Worm (Caenorhabditis elegans) whole organism, L4/young adult: ENCODE results near the gene srh-288.

Experiments
- W03F9.2 ChIP-seq: fragments of 150-350 bp; optimal IDR thresholded peaks from 2 replicates; lab custom pipeline; 2014; ENCODE audit warnings: missing biosample characterization, missing genetic modification characterization
- dao-5 ChIP-seq: sonication (generic microtip); optimal IDR thresholded peaks from 2 replicates; lab custom pipeline; 2016; ENCODE audit warnings: missing genotype, missing genetic modification characterization, moderate library complexity, missing compliant biosample characterization
- him-1 ChIP-seq: sonication (generic microtip); optimal IDR thresholded peaks from 2 replicates; lab custom pipeline; 2016; ENCODE audit warnings: missing genotype, missing genetic modification reagents, missing genetic modification characterization, missing compliant biosample characterization

ce11 chrV:17802519-17802918 lies 7.0 kb upstream of the srh-288 start, which contains the start of the genes Y94A7B.11 and srh-292:
- TF ChIP-seq him-1 (tag; lab: Kevin White, UChicago), result no peak
- TF ChIP-seq W03F9.2 (tag; lab: Kevin White, UChicago), result no peak
- no peak for TF ChIP-seq dao-5 (tag; lab: Kevin White, UChicago)
